Fruit fly (Drosophila melanogaster) whole organism, embryonic: Measurements from ENCODE around the gene Hgsnat.

Experiments used
- Atf6 ChIP-seq: fragments of 200-800 bp; sonication (Bioruptor generic); IDR thresholded peaks from 2 replicates; pipeline ENCODE4 v1.3.6; 2022; ENCODE audit warnings: missing biosample characterization, missing genetic modification characterization
- B-H2 ChIP-seq: fragments of 200-800 bp; sonication (Bioruptor generic); optimal IDR thresholded peaks from 2 replicates; lab custom pipeline; 2018; ENCODE audit warnings: missing biosample characterization, mild to moderate bottlenecking, missing genetic modification characterization
- Blimp-1 ChIP-seq: fragments of 200-800 bp; sonication (Bioruptor generic); optimal IDR thresholded peaks from 3 replicates; lab custom pipeline; 2018; ENCODE audit warnings: missing biosample characterization, missing genetic modification characterization, mild to moderate bottlenecking, moderate library complexity, missing genetic modification reagents
- BtbVII ChIP-seq: fragments of 200-800 bp; sonication (Bioruptor generic); optimal IDR thresholded peaks from 3 replicates; lab custom pipeline; 2017; ENCODE audit warnings: missing biosample characterization, mild to moderate bottlenecking, missing genetic modification characterization
- CG10654 ChIP-seq: fragments of 200-800 bp; sonication (Bioruptor generic); optimal IDR thresholded peaks from 2 replicates; lab custom pipeline; 2016; ENCODE audit warnings: missing biosample characterization, missing genetic modification characterization
- CG10979 ChIP-seq: fragments of 200-800 bp; sonication (Bioruptor generic); optimal IDR thresholded peaks from 2 replicates; lab custom pipeline; 2018; ENCODE audit warnings: missing biosample characterization, mild to moderate bottlenecking, missing genetic modification characterization, moderate library complexity
- CG11695 ChIP-seq: fragments of 200-800 bp; sonication (Bioruptor generic); IDR thresholded peaks from 3 replicates; pipeline ENCODE4 v1.3.6; 2022; ENCODE audit warnings: missing biosample characterization, missing genetic modification characterization
- CG11696 ChIP-seq: fragments of 200-800 bp; sonication (Bioruptor generic); IDR thresholded peaks from 2 replicates; pipeline ENCODE4 v1.3.6; 2022; ENCODE audit warnings: missing biosample characterization, missing genetic modification characterization
- CG12299 ChIP-seq: fragments of 200-800 bp; sonication (Bioruptor generic); optimal IDR thresholded peaks from 2 replicates; lab custom pipeline; 2018; ENCODE audit warnings: missing biosample characterization, mild to moderate bottlenecking, missing genetic modification characterization
- CG14667 ChIP-seq: fragments of 200-800 bp; sonication (Bioruptor generic); IDR thresholded peaks from 2 replicates; pipeline ENCODE4 v1.3.6; 2022; ENCODE audit warnings: missing biosample characterization, missing genetic modification characterization
- CG14710 ChIP-seq: fragments of 200-800 bp; sonication (Bioruptor generic); optimal IDR thresholded peaks from 3 replicates; lab custom pipeline; 2019; ENCODE audit warnings: missing biosample characterization, mild to moderate bottlenecking, missing genetic modification characterization, moderate library complexity
- CG16863 ChIP-seq: fragments of 200-800 bp; sonication (Bioruptor generic); optimal IDR thresholded peaks from 3 replicates; lab custom pipeline; 2016; ENCODE audit warnings: missing biosample characterization, missing genetic modification characterization
- CG33557 ChIP-seq: fragments of 200-800 bp; sonication (Bioruptor generic); optimal IDR thresholded peaks from 2 replicates; lab custom pipeline; 2019; ENCODE audit warnings: missing biosample characterization, mild to moderate bottlenecking, missing genetic modification characterization, moderate library complexity
- CG34422 ChIP-seq: fragments of 200-800 bp; sonication (Bioruptor generic); IDR thresholded peaks from 3 replicates; pipeline ENCODE4 v1.3.6; 2022; ENCODE audit warnings: missing biosample characterization, missing genetic modification characterization
- CG4360 ChIP-seq: fragments of 200-800 bp; sonication (Bioruptor generic); IDR thresholded peaks from 2 replicates; pipeline ENCODE4 v1.3.6; 2022; ENCODE audit warnings: missing biosample characterization, missing genetic modification characterization
- CG6791 ChIP-seq: fragments of 200-800 bp; sonication (Bioruptor generic); IDR thresholded peaks from 3 replicates; pipeline ENCODE4 v1.3.6; 2022; ENCODE audit warnings: missing biosample characterization, missing genetic modification characterization; ENCODE audit not compliant: partially characterized antibody
- CG6854 ChIP-seq: fragments of 200-800 bp; sonication (Bioruptor generic); optimal IDR thresholded peaks from 3 replicates; lab custom pipeline; 2017; ENCODE audit warnings: missing biosample characterization, mild to moderate bottlenecking, missing genetic modification characterization
- CG7271 ChIP-seq: fragments of 200-800 bp; sonication (Bioruptor generic); optimal IDR thresholded peaks from 2 replicates; lab custom pipeline; 2018; ENCODE audit warnings: missing biosample characterization, mild to moderate bottlenecking, missing genetic modification characterization, moderate library complexity
- CkIIα-i1 ChIP-seq: fragments of 200-800 bp; sonication (Bioruptor generic); IDR thresholded peaks from 2 replicates; pipeline ENCODE4 v1.3.6; 2022; ENCODE audit warnings: missing biosample characterization, missing genetic modification characterization
- Dbx ChIP-seq: fragments of 200-800 bp; sonication (Bioruptor generic); IDR thresholded peaks from 3 replicates; pipeline ENCODE4 v1.3.6; 2022; ENCODE audit warnings: missing biosample characterization, missing genetic modification characterization
- Dip3 ChIP-seq: fragments of 200-800 bp; sonication (Bioruptor generic); optimal IDR thresholded peaks from 3 replicates; lab custom pipeline; 2016; ENCODE audit warnings: missing biosample characterization, missing genetic modification characterization
- Gug ChIP-seq: fragments of 200-800 bp; sonication (Bioruptor generic); IDR thresholded peaks from 4 replicates; pipeline ENCODE4 v1.3.6; 2022; ENCODE audit warnings: missing biosample characterization, missing genetic modification characterization
- H2.0 ChIP-seq: fragments of 200-800 bp; sonication (Bioruptor generic); IDR thresholded peaks from 2 replicates; pipeline ENCODE4 v1.3.6; 2022; ENCODE audit warnings: missing biosample characterization, missing genetic modification characterization
- HmgD ChIP-seq: fragments of 200-800 bp; sonication (Bioruptor generic); optimal IDR thresholded peaks from 3 replicates; lab custom pipeline; 2016; ENCODE audit warnings: missing biosample characterization, missing genetic modification characterization
- Kr ChIP-seq: fragments of 200-800 bp; sonication (Bioruptor generic); optimal IDR thresholded peaks from 2 replicates; lab custom pipeline; 2017; ENCODE audit warnings: missing biosample characterization, mild to moderate bottlenecking, missing genetic modification characterization
- MBD-R2 ChIP-seq: fragments of 200-800 bp; sonication (Bioruptor generic); IDR thresholded peaks from 2 replicates; pipeline ENCODE4 v1.3.6; 2022; ENCODE audit warnings: missing biosample characterization, missing genetic modification characterization
- Pdp1 ChIP-seq, 2 experiments: fragments of 200-800 bp; sonication (Bioruptor generic); optimal IDR thresholded peaks; 3 replicates each; lab custom pipeline; 2016; ENCODE audit warnings: missing biosample characterization in 2 of 2, missing genetic modification characterization in 2 of 2, mild to moderate bottlenecking in 1 of 2, moderate library complexity in 1 of 2
- Poxn ChIP-seq: fragments of 200-800 bp; sonication (Bioruptor generic); IDR thresholded peaks from 2 replicates; pipeline ENCODE4 v1.3.6; 2022; ENCODE audit warnings: missing biosample characterization, missing genetic modification characterization
- TFAM ChIP-seq: fragments of 200-800 bp; sonication (Bioruptor generic); optimal IDR thresholded peaks from 2 replicates; lab custom pipeline; 2017; ENCODE audit warnings: missing biosample characterization, missing genetic modification characterization, inconsistent platforms
- Xrp1 ChIP-seq: fragments of 200-800 bp; sonication (Bioruptor generic); IDR thresholded peaks from 2 replicates; pipeline ENCODE4 v1.3.6; 2022; ENCODE audit warnings: missing biosample characterization, missing genetic modification characterization
- bbx ChIP-seq: fragments of 200-800 bp; sonication (Bioruptor generic); IDR thresholded peaks from 2 replicates; pipeline ENCODE4 v1.3.6; 2022; ENCODE audit warnings: missing biosample characterization, missing genetic modification characterization; ENCODE audit not compliant: partially characterized antibody
- cas ChIP-seq: fragments of 200-800 bp; sonication (Bioruptor generic); IDR thresholded peaks from 2 replicates; pipeline ENCODE4 v1.3.6; 2022; ENCODE audit warnings: missing biosample characterization, missing genetic modification characterization
- cwo ChIP-seq: fragments of 200-800 bp; sonication (Bioruptor generic); optimal IDR thresholded peaks from 3 replicates; lab custom pipeline; 2017; ENCODE audit warnings: missing biosample characterization, missing genetic modification characterization, mild to moderate bottlenecking, moderate library complexity, missing genetic modification reagents
- ewg ChIP-seq: fragments of 200-800 bp; sonication (Bioruptor generic); optimal IDR thresholded peaks from 3 replicates; lab custom pipeline; 2017; ENCODE audit warnings: mild to moderate bottlenecking, missing biosample characterization, missing genetic modification reagents, missing genetic modification characterization
- gem ChIP-seq: fragments of 200-800 bp; sonication (Bioruptor generic); optimal IDR thresholded peaks from 2 replicates; lab custom pipeline; 2019; ENCODE audit warnings: missing biosample characterization, mild to moderate bottlenecking, missing genetic modification characterization, moderate library complexity
- gro ChIP-seq: fragments of 200-800 bp; sonication (Bioruptor generic); optimal IDR thresholded peaks from 2 replicates; lab custom pipeline; 2016; ENCODE audit warnings: missing biosample characterization, missing genetic modification characterization
- gsb-n ChIP-seq: fragments of 200-800 bp; sonication (Bioruptor generic); optimal IDR thresholded peaks from 3 replicates; lab custom pipeline; 2018; ENCODE audit warnings: missing biosample characterization, mild to moderate bottlenecking, missing genetic modification characterization
- nmo ChIP-seq: fragments of 200-800 bp; sonication (Bioruptor generic); optimal IDR thresholded peaks from 2 replicates; lab custom pipeline; 2018; ENCODE audit warnings: missing biosample characterization, mild to moderate bottlenecking, missing genetic modification characterization, moderate library complexity
- peb ChIP-seq: fragments of 200-800 bp; sonication (Bioruptor generic); IDR thresholded peaks from 2 replicates; pipeline ENCODE4 v1.3.6; 2022; ENCODE audit warnings: missing biosample characterization, missing genetic modification characterization
- pnt ChIP-seq: fragments of 200-800 bp; sonication (Bioruptor generic); optimal IDR thresholded peaks from 3 replicates; lab custom pipeline; 2016; ENCODE audit warnings: missing biosample characterization, missing genetic modification characterization
- pzg ChIP-seq: fragments of 200-800 bp; sonication (Bioruptor generic); optimal IDR thresholded peaks from 3 replicates; lab custom pipeline; 2018; ENCODE audit warnings: missing biosample characterization, mild to moderate bottlenecking, missing genetic modification characterization, moderate library complexity
- row ChIP-seq: fragments of 200-800 bp; sonication (Bioruptor generic); IDR thresholded peaks from 3 replicates; pipeline ENCODE4 v1.3.6; 2022; ENCODE audit warnings: missing biosample characterization, missing genetic modification characterization
- sim ChIP-seq: fragments of 200-800 bp; sonication (Bioruptor generic); IDR thresholded peaks from 2 replicates; pipeline ENCODE4 v1.3.6; 2022; ENCODE audit warnings: missing biosample characterization, missing genetic modification characterization
- slbo ChIP-seq: fragments of 200-800 bp; sonication (Bioruptor generic); IDR thresholded peaks from 2 replicates; pipeline ENCODE4 v1.3.6; 2022; ENCODE audit warnings: missing biosample characterization, missing genetic modification characterization
- ssp ChIP-seq: fragments of 200-800 bp; sonication (Bioruptor generic); IDR thresholded peaks from 2 replicates; pipeline ENCODE4 v1.3.6; 2022; ENCODE audit warnings: missing biosample characterization, missing genetic modification characterization
- tgo ChIP-seq: fragments of 200-800 bp; sonication (Bioruptor generic); IDR thresholded peaks from 3 replicates; pipeline ENCODE4 v1.3.6; 2022; ENCODE audit warnings: missing biosample characterization, missing genetic modification characterization
- tna ChIP-seq: fragments of 200-800 bp; sonication (Bioruptor generic); IDR thresholded peaks from 2 replicates; pipeline ENCODE4 v1.3.6; 2022; ENCODE audit warnings: missing biosample characterization, missing genetic modification characterization; ENCODE audit not compliant: partially characterized antibody
- toy ChIP-seq: fragments of 200-800 bp; sonication (Bioruptor generic); IDR thresholded peaks from 2 replicates; pipeline ENCODE4 v1.3.6; 2022; ENCODE audit warnings: missing biosample characterization, missing genetic modification characterization
- ttk ChIP-seq: fragments of 200-800 bp; sonication (Bioruptor generic); IDR thresholded peaks from 2 replicates; pipeline ENCODE4 v2.1.2; 2022; ENCODE audit warnings: missing biosample characterization, missing genetic modification characterization
- unpg ChIP-seq: fragments of 200-800 bp; sonication (Bioruptor generic); optimal IDR thresholded peaks from 3 replicates; lab custom pipeline; 2018; ENCODE audit warnings: missing biosample characterization, mild to moderate bottlenecking, missing genetic modification characterization, moderate library complexity
- wdn ChIP-seq: fragments of 200-800 bp; sonication (Bioruptor generic); IDR thresholded peaks from 2 replicates; pipeline ENCODE4 v1.3.6; 2022; ENCODE audit warnings: missing biosample characterization, missing genetic modification characterization

The Hgsnat gene

DNA sequence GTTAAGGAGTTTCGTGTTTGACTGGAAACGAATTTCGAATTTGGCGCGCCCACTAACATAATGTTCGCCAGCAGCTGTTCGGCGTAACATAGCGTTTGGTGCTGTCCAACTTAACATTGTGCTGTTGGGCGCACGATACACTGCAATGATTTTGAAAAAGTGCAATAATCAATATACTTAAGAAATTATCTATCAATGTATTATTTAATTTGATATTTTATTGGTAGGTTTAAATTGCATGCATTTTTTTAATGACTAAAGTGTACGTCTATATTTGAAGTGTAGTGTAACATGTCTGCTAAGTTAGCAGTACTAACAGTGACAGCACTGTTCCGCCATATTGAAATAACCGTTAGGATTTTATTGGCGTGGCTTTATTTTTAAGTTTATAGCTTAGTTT lies 12.0 kb upstream of the Hgsnat start, which contains the start of gene CG6927 (continued):
- peak; percentile 75 for TF ChIP-seq nmo
- TF ChIP-seq Kr (GFP tag; lab: Kevin White, UChicago) = no peak
- TF ChIP-seq cas (GFP tag; lab: Robert Waterston, UW) = peak; percentile 89
- no peak for TF ChIP-seq HmgD
- no peak for TF ChIP-seq CG33557 (GFP tag; lab: Kevin White, UChicago)
- TF ChIP-seq toy (GFP tag; lab: Robert Waterston, UW) = peak; percentile 63
- TF ChIP-seq CkIIα-i1 (GFP tag; lab: Robert Waterston, UW) = no peak; the same call in 1 of the 2 replicates
- peak; percentile 95 for TF ChIP-seq tgo (GFP tag; lab: Robert Waterston, UW)
- TF ChIP-seq CG10979 (tag; lab: Kevin White, UChicago) = peak; percentile 59
- TF ChIP-seq BtbVII (GFP tag; lab: Kevin White, UChicago) = no peak
- TF ChIP-seq CG11696 (GFP tag; lab: Robert Waterston, UW) = peak; percentile 49; the same call in 1 of the 2 replicates
- no peak for TF ChIP-seq CG16863 (GFP tag; lab: Kevin White, UChicago)
- peak; percentile 55 for TF ChIP-seq CG14710
- TF ChIP-seq pnt = peak; percentile 64
- TF ChIP-seq gem (tag; lab: Kevin White, UChicago) = peak; percentile 86
- no peak for TF ChIP-seq B-H2 (GFP tag; lab: Kevin White, UChicago)
- peak; percentile 91 for TF ChIP-seq H2.0 (GFP tag; lab: Robert Waterston, UW)
- TF ChIP-seq tna = no peak
- peak; percentile 29 for TF ChIP-seq ewg (GFP tag; lab: Kevin White, UChicago)
- TF ChIP-seq Atf6 (GFP tag; lab: Robert Waterston, UW) = peak; percentile 94
- TF ChIP-seq Dbx = peak; percentile 85
- TF ChIP-seq MBD-R2 (GFP tag; lab: Robert Waterston, UW) = peak; percentile 71
- peak; percentile 87 for TF ChIP-seq CG11695 (GFP tag; lab: Robert Waterston, UW)
- peak; percentile 94 for TF ChIP-seq slbo (GFP tag; lab: Robert Waterston, UW)
- peak; percentile 92 for TF ChIP-seq ttk (GFP tag; lab: Robert Waterston, UW)
- TF ChIP-seq Poxn (GFP tag; lab: Robert Waterston, UW) = peak; percentile 52; the same call in 1 of the 2 replicates
- TF ChIP-seq CG12299 = peak; percentile 41
- TF ChIP-seq cwo (GFP tag; lab: Kevin White, UChicago) = peak; percentile 59
- peak; percentile 90 for TF ChIP-seq CG14667 (GFP tag; lab: Robert Waterston, UW)
- TF ChIP-seq Xrp1 (GFP tag; lab: Robert Waterston, UW) = peak; percentile 96
- TF ChIP-seq wdn (GFP tag; lab: Robert Waterston, UW) = peak; percentile 60
- TF ChIP-seq gro (GFP tag; lab: Kevin White, UChicago) = peak; percentile 17
- peak; percentile 52 for TF ChIP-seq Blimp-1 (GFP tag; lab: Kevin White, UChicago)
- no peak for TF ChIP-seq bbx (GFP tag; lab: Robert Waterston, UW)
- peak; percentile 66; the same call in 3 of the 4 replicates for TF ChIP-seq Gug
- TF ChIP-seq peb = peak; percentile 85
- TF ChIP-seq Pdp1 (GFP tag; optimal IDR thresholded peaks at IDR 0.05; lab: Kevin White, UChicago) = peak in 1 of 2 experiments; percentile 79
- peak; percentile 92 for TF ChIP-seq CG34422
- TF ChIP-seq CG4360 = peak; percentile 54
- TF ChIP-seq CG6791 (GFP tag; lab: Robert Waterston, UW) = no peak
- TF ChIP-seq TFAM (GFP tag; lab: Kevin White, UChicago) = no peak
- TF ChIP-seq ssp (GFP tag; lab: Robert Waterston, UW) = peak; percentile 83
- no peak for TF ChIP-seq CG7271 (tag; lab: Kevin White, UChicago)
- no peak for TF ChIP-seq CG6854 (GFP tag; lab: Kevin White, UChicago)
- peak; percentile 67 for TF ChIP-seq sim (GFP tag; lab: Robert Waterston, UW)
- TF ChIP-seq Dip3 (GFP tag; lab: Kevin White, UChicago) = no peak
- peak; percentile 94 for TF ChIP-seq row
- peak; percentile 71 for TF ChIP-seq unpg (GFP tag; lab: Kevin White, UChicago)
- TF ChIP-seq gsb-n (tag; lab: Kevin White, UChicago) = peak; percentile 64
- TF ChIP-seq CG10654 = peak; percentile 2
- peak; percentile 15 for TF ChIP-seq pzg (GFP tag; lab: Kevin White, UChicago)
